Fruit fly (Drosophila melanogaster): ENCODE data around the gene CG9784.
A peak's percentile ranks its signal among the peaks of the same experiment; 100 is the strongest.

The CG9784 gene

DNA sequence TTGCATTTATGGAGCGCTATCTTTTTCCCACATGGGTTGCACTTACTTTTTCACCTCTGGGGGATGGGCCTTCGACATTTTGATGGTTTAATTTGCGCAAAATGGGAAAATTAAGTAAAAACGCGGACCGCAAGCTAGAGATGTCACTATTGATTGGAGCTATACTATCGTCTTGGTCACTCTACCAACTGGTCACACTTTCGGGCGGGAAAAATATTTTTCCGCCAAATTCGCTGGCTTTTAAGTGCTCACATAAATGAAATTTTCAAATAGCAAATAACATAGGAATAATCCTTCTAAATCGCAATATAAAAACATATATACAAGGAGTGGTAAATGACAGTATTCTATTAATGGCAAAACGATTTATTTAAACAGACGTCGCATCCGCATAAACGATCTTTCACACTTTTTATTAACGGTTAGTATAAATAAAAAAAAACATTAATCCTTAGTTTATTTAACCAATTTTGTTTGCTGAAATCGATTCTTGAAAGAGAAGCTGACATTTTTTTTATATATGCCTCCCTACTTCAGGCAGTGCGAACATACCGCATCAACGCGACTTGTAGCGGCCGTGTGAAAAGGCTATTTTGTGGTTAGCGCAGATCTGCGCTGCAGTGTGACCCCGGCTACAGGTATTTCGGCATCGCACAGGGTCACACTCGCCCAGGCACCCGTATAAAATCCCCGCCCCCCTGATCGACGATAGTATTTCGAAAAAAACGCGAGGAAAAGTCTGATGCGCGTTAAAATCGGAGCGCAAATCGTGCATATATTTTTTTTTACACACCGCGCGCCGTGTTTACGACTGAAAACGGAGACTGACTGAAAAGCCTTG is 41.5 kb upstream of the CG9784 start, which contains the start of the genes SNRPG and mthl1 (continued):
- TF ChIP-seq NC2β (GFP tag; optimal IDR thresholded peaks at IDR 0.05) (peak; percentile 74), fd64A (GFP tag; optimal IDR thresholded peaks at IDR 0.05) (peak; percentile 51), CG5953 (GFP tag; IDR thresholded peaks at IDR 0.05) (peak; percentile 81), zen2 (GFP tag; IDR thresholded peaks at IDR 0.05; ENCODE audit: partially characterized antibody) (no peak), CG6791 (GFP tag; IDR thresholded peaks at IDR 0.05; ENCODE audit: partially characterized antibody) (peak; percentile 60; the same call in 2 of the 3 replicates), CG10959 (GFP tag; IDR thresholded peaks at IDR 0.05) (peak; percentile 77), Awh (GFP tag; IDR thresholded peaks at IDR 0.05) (peak; percentile 90), CG7928 (GFP tag; optimal IDR thresholded peaks at IDR 0.05) (peak; percentile 38), klu (GFP tag; IDR thresholded peaks at IDR 0.05) (peak; percentile 89), Hr78 (GFP tag; optimal IDR thresholded peaks at IDR 0.05) (no peak), Deaf1 (tag; optimal IDR thresholded peaks at IDR 0.05) (no peak), kah (GFP tag; optimal IDR thresholded peaks at IDR 0.05) (no peak), prd (optimal IDR thresholded peaks at IDR 0.05) (no peak), prd (GFP tag; IDR thresholded peaks at IDR 0.05) (peak; percentile 97), CG10147 (GFP tag; optimal IDR thresholded peaks at IDR 0.05) (peak; percentile 76), CG30020 (tag; optimal IDR thresholded peaks at IDR 0.05) (peak; percentile 94), vvl (GFP tag; IDR thresholded peaks at IDR 0.05) (peak; percentile 94), CG13424 (tag; optimal IDR thresholded peaks at IDR 0.05) (peak; percentile 72), C15 (GFP tag; IDR thresholded peaks at IDR 0.05) (peak; percentile 77), Sin3A (optimal IDR thresholded peaks at IDR 0.05) (peak; percentile 74), HHEX (GFP tag; optimal IDR thresholded peaks at IDR 0.05) (peak; percentile 55), disco-r (GFP tag; optimal IDR thresholded peaks at IDR 0.05) (peak; percentile 13), CG16813 (GFP tag; IDR thresholded peaks at IDR 0.05; ENCODE audit: partially characterized antibody) (peak; percentile 66), CG11504 (tag; optimal IDR thresholded peaks at IDR 0.05) (peak; percentile 74), CG12299 (tag; optimal IDR thresholded peaks at IDR 0.05) (peak; percentile 2), CG17802 (tag; optimal IDR thresholded peaks at IDR 0.05) (peak; percentile 94), CG13624 (GFP tag; optimal IDR thresholded peaks at IDR 0.05) (peak; percentile 76), dm (GFP tag; optimal IDR thresholded peaks at IDR 0.05) (peak; percentile 48), mam (GFP tag; optimal IDR thresholded peaks at IDR 0.05) (peak; percentile 68), CG10321 (GFP tag; IDR thresholded peaks at IDR 0.05) (no peak), hb (GFP tag; IDR thresholded peaks at IDR 0.05; ENCODE audit: partially characterized antibody) (no peak), CG2202 (tag; optimal IDR thresholded peaks at IDR 0.05) (no peak), Dll (GFP tag; IDR thresholded peaks at IDR 0.05; ENCODE audit: partially characterized antibody) (peak; percentile 79), bcd (GFP tag; optimal IDR thresholded peaks at IDR 0.05) (peak; percentile 87), ken (GFP tag; IDR thresholded peaks at IDR 0.05) (peak; percentile 93), dysf (GFP tag; IDR thresholded peaks at IDR 0.05) (peak; percentile 94), vfl (GFP tag; optimal IDR thresholded peaks at IDR 0.05) (peak; percentile 82), Fer1 (GFP tag; optimal IDR thresholded peaks at IDR 0.05) (peak; percentile 3), CG14860 (GFP tag; IDR thresholded peaks at IDR 0.05; ENCODE audit: partially characterized antibody) (peak; percentile 47; the same call in 1 of the 3 replicates), CG17912 (GFP tag; optimal IDR thresholded peaks at IDR 0.05) (no peak), ind (GFP tag; optimal IDR thresholded peaks at IDR 0.05) (peak; percentile 88), ssp (GFP tag; IDR thresholded peaks at IDR 0.05) (peak; percentile 99), CG2129 (GFP tag; IDR thresholded peaks at IDR 0.05; ENCODE audit: partially characterized antibody) (no peak), CG7987 (GFP tag; optimal IDR thresholded peaks at IDR 0.05) (peak; percentile 8), Hmr (GFP tag; optimal IDR thresholded peaks at IDR 0.05) (peak; percentile 82), Blimp-1 (GFP tag; optimal IDR thresholded peaks at IDR 0.05) (peak; percentile 9), tap (tag; optimal IDR thresholded peaks at IDR 0.05) (no peak), p53 (GFP tag; optimal IDR thresholded peaks at IDR 0.05) (no peak)
